Fruit fly (Drosophila melanogaster): Measurements from ENCODE around the gene CG42535.

Gene CG42535

dm6 chr3L:10630885-10631359 lies at the start of gene CG42535, which contains the start of the genes CG34001 and hay:
TSS of gene CG42535 (minus strand) at chr3L:10630935.
TSS of gene CG34001 (plus strand) at chr3L:10631079.
TSS of gene hay (plus strand) at chr3L:10631079.
- TF ChIP-seq sage (GFP tag; optimal IDR thresholded peaks at IDR 0.05) (no peak), Myc (optimal IDR thresholded peaks at IDR 0.05) (peak; percentile 62), Abd-B (GFP tag; optimal IDR thresholded peaks at IDR 0.05) (no peak), N (GFP tag; optimal IDR thresholded peaks at IDR 0.05) (no peak), dsf (GFP tag; optimal IDR thresholded peaks at IDR 0.05; ENCODE audit: borderline replicate concordance) (no peak), dl (GFP tag; optimal IDR thresholded peaks at IDR 0.05; ENCODE audit: insufficient read depth in 1 of 2, partially characterized antibody in 2 of 2) (no peak), woc (GFP tag; optimal IDR thresholded peaks at IDR 0.05) (no peak), sv (GFP tag; optimal IDR thresholded peaks at IDR 0.05) (no peak), foxo (GFP tag; optimal IDR thresholded peaks at IDR 0.05) (peak in 1 of 2 experiments; percentile 5), Sp1 (GFP tag; optimal IDR thresholded peaks at IDR 0.05) (no peak), Jra (GFP tag; optimal IDR thresholded peaks at IDR 0.05) (no peak), Hr83 (GFP tag; optimal IDR thresholded peaks at IDR 0.05; ENCODE audit: poor library complexity, severe bottlenecking) (no peak), Rel (GFP tag; optimal IDR thresholded peaks at IDR 0.05) (no peak), Rel (tag; optimal IDR thresholded peaks at IDR 0.05) (no peak)

- TF ChIP-seq sage (GFP tag; optimal IDR thresholded peaks at IDR 0.05) (no peak), foxo (GFP tag; optimal IDR thresholded peaks at IDR 0.05) (no peak), brk (GFP tag; optimal IDR thresholded peaks at IDR 0.05) (no peak), dmrt93B (GFP tag; optimal IDR thresholded peaks at IDR 0.05) (no peak), Abd-B (GFP tag; optimal IDR thresholded peaks at IDR 0.05) (no peak), CG9705 (GFP tag; optimal IDR thresholded peaks at IDR 0.05) (no peak), Dif (GFP tag; optimal IDR thresholded peaks at IDR 0.05; ENCODE audit: partially characterized antibody) (no peak), Jra (GFP tag; optimal IDR thresholded peaks at IDR 0.05) (no peak), fru (GFP tag; optimal IDR thresholded peaks at IDR 0.05) (no peak)
Measured at dm6 chr3L:10680177-10680576, 49.4 kb upstream of the CG42535 start.

DNA sequence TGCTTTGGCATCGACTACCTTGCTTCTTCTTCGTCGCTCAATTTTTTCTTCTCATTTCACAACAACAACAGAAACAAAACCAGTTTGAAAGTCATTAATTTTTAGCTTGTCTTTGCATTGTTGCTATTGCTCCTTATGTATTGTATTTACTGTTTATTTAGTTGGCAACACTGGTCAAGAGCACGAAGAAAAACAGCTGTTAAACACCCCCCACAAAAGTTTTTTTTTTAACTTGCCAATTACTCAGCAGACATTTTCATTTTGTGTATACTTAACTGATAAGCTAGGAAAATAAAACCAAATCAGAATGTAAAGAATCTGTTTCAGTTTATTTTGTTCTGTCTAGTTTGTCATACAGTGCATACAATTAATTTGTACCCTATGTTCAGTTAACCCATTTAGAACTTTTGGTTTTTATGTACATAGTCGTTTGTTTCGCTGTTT lies 49.0 kb upstream of the CG42535 start:
- no peak for TF ChIP-seq Dif (GFP tag; optimal IDR thresholded peaks at IDR 0.05; ENCODE audit: partially characterized antibody)
- no peak for TF ChIP-seq dmrt93B (GFP tag; optimal IDR thresholded peaks at IDR 0.05)
- TF ChIP-seq foxo (GFP tag; optimal IDR thresholded peaks at IDR 0.05): peak in 1 of 2 experiments; percentile 27
- TF ChIP-seq Vsx2 (GFP tag; optimal IDR thresholded peaks at IDR 0.05; ENCODE audit: partially characterized antibody): no peak
- TF ChIP-seq ey (GFP tag; optimal IDR thresholded peaks at IDR 0.05): no peak
- no peak for TF ChIP-seq sv (GFP tag; optimal IDR thresholded peaks at IDR 0.05)
- TF ChIP-seq CG9705 (GFP tag; optimal IDR thresholded peaks at IDR 0.05): no peak
- TF ChIP-seq HLH106 (tag; optimal IDR thresholded peaks at IDR 0.05): no peak
- TF ChIP-seq Abd-B (GFP tag; optimal IDR thresholded peaks at IDR 0.05): no peak
- no peak for TF ChIP-seq Sp1 (GFP tag; optimal IDR thresholded peaks at IDR 0.05)
- TF ChIP-seq pan (optimal IDR thresholded peaks at IDR 0.05): no peak
- TF ChIP-seq dsf (GFP tag; optimal IDR thresholded peaks at IDR 0.05; ENCODE audit: borderline replicate concordance): no peak
- no peak for TF ChIP-seq tai (GFP tag; optimal IDR thresholded peaks at IDR 0.05)
- TF ChIP-seq h (GFP tag; optimal IDR thresholded peaks at IDR 0.05): peak; percentile 17
- no peak for TF ChIP-seq CG32264 (GFP tag; optimal IDR thresholded peaks at IDR 0.05)
- no peak for TF ChIP-seq psq (GFP tag; optimal IDR thresholded peaks at IDR 0.05)
- TF ChIP-seq lola (GFP tag; optimal IDR thresholded peaks at IDR 0.05): no peak
- no peak for TF ChIP-seq usp (GFP tag; optimal IDR thresholded peaks at IDR 0.05)
- TF ChIP-seq Myc (optimal IDR thresholded peaks at IDR 0.05): no peak
- no peak for TF ChIP-seq Hr83 (GFP tag; optimal IDR thresholded peaks at IDR 0.05; ENCODE audit: poor library complexity, severe bottlenecking)
- no peak for TF ChIP-seq dl (GFP tag; optimal IDR thresholded peaks at IDR 0.05; ENCODE audit: insufficient read depth in 1 of 2, partially characterized antibody in 2 of 2)
- no peak for TF ChIP-seq Rel (GFP tag; optimal IDR thresholded peaks at IDR 0.05)
- TF ChIP-seq Rel (tag; optimal IDR thresholded peaks at IDR 0.05): no peak
- no peak for TF ChIP-seq brk (GFP tag; optimal IDR thresholded peaks at IDR 0.05)
- TF ChIP-seq woc (GFP tag; optimal IDR thresholded peaks at IDR 0.05): peak; percentile 15
- no peak for TF ChIP-seq Hr78 (GFP tag; optimal IDR thresholded peaks at IDR 0.05)
- no peak for TF ChIP-seq br (GFP tag; optimal IDR thresholded peaks at IDR 0.05)
- TF ChIP-seq CrebA (GFP tag; optimal IDR thresholded peaks at IDR 0.05; ENCODE audit: borderline replicate concordance): no peak
- TF ChIP-seq GATAd (GFP tag; optimal IDR thresholded peaks at IDR 0.05): no peak
- TF ChIP-seq Dfd (GFP tag; optimal IDR thresholded peaks at IDR 0.05): no peak
- no peak for TF ChIP-seq jim (GFP tag; optimal IDR thresholded peaks at IDR 0.05)
- no peak for TF ChIP-seq fru (GFP tag; optimal IDR thresholded peaks at IDR 0.05)
- no peak for TF ChIP-seq N (GFP tag; optimal IDR thresholded peaks at IDR 0.05)
- no peak for TF ChIP-seq Mio (GFP tag; optimal IDR thresholded peaks at IDR 0.05)
- no peak for TF ChIP-seq Jra (GFP tag; optimal IDR thresholded peaks at IDR 0.05)
- TF ChIP-seq sage (GFP tag; optimal IDR thresholded peaks at IDR 0.05): no peak
- TF ChIP-seq OdsH (GFP tag; optimal IDR thresholded peaks at IDR 0.05): peak; percentile 47
- TF ChIP-seq rgr (GFP tag; optimal IDR thresholded peaks at IDR 0.05): peak; percentile 51
- peak; percentile 39 for TF ChIP-seq Hnf4 (GFP tag; optimal IDR thresholded peaks at IDR 0.05)

Measured in whole organism, wandering third instar larva.